Worm (Caenorhabditis elegans): ENCODE results near the gene srt-12.
"Not testable (repeated sequence)": the region's sequence is repeated elsewhere in the genome, so short reads cannot be mapped to it uniquely, and the experiment has no call there.

Gene srt-12

DNA sequence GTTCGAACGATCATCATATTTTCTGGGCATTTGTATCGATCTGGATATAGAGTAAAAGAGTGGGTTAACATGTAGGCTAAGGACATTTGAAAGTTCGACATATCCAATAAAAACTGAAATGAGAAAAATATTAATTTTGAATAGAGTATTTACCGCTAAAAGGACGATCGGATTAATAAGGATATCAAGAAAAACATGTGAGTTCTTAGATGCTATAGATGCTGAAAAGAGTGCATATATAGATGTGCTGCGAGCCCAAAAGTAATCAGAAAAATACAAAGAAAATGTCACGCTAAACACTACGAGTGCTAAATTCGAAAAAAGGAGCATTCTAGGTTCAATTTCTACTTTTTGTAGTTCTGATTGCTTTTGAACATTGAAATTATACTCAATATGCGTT lies at the start of gene srt-12:
TSS of gene srt-12 (minus strand) at position 101 of the 400 bp plus-strand sequence.
- TF ChIP-seq scrt-1 (GFP tag; IDR thresholded peaks at IDR 0.05) (no peak), ceh-13 (GFP tag; optimal IDR thresholded peaks at IDR 0.05) (no peak), B0310.2 (tag; optimal IDR thresholded peaks at IDR 0.05) (no peak), ama-1 (optimal IDR thresholded peaks at IDR 0.05) (no peak), hmbx-1 (tag; optimal IDR thresholded peaks at IDR 0.05) (no peak), tbx-37 (GFP tag; conservative IDR thresholded peaks at IDR 0.05) (no peak), pes-1 (GFP tag; IDR thresholded peaks at IDR 0.05) (no peak), F13C5.2 (tag; optimal IDR thresholded peaks at IDR 0.05) (no peak)

DNA sequence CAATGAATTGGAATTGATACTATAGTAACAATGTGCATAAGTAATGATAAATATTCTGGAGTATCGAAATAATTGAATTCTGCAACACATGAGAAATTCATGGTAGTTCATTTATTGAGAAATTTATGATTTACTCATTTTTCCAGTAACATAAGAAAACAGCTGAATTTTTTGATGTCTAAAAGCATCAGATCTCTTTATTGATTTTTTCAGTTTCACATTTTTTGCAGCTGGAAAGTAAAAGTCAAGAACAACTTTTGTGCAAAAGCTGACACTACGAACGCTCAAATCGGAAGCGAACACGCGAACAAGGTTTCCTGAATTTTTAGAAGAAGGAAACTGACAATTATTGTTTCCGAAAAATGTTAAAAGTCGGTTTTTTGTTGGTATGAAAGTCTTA lies 47.8 kb upstream of the srt-12 start, which contains the start of gene srh-193:
TSS of gene srh-193 (minus strand) at position 101 of the 400 bp plus-strand sequence.
- TF ChIP-seq tbx-11 (GFP tag; IDR thresholded peaks at IDR 0.05); scrt-1 (GFP tag; IDR thresholded peaks at IDR 0.05); sea-1 (GFP tag; conservative IDR thresholded peaks at IDR 0.05): not testable (repeated sequence)

DNA sequence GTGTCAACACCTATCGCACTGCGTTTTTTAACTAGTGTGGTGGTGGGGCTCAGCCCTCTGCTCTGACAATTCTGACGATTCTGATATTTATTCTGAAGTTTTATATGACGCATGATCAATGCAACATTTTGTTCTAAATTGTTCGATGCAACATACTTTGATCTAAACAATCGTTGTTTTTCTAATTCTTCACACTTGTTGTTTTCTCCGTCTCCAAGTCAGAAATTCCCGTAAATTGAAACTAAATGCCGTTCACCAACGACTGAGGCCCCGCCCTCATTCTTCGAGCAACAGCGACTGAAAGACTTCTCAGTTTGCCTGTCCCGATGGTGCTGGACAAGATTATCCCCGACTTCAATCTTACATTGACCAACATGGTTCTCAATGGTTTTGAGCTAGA lies 42.4 kb upstream of the srt-12 start, which contains the start of gene srt-19:
TSS of gene srt-19 (plus strand) at position 301 of the 400 bp plus-strand sequence.
- TF ChIP-seq tbx-11 (GFP tag; IDR thresholded peaks at IDR 0.05); tra-4 (tag; optimal IDR thresholded peaks at IDR 0.05); ceh-13 (GFP tag; optimal IDR thresholded peaks at IDR 0.05): not testable (repeated sequence)

DNA sequence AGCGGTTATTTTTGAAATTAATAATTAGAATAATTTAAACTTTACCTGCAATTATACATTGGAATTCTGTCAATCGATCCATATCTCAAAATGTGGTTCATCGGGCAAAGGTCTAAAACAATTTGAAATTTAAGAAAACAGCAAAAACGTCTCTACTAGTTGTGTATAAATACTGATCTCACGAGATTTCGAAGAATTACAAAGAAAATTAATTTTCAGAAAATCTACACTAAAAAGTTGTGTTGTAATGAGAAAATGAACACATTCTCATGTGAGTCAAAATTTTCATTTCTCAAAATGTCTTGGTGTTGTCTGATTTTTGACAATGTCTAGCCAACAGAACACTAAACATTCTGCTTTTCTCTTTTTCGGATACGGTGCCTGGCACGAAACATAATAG lies 39.4 kb upstream of the srt-12 start, which contains the start of gene srt-37:
TSS of gene srt-37 (minus strand) at position 101 of the 400 bp plus-strand sequence.
- not testable (repeated sequence) for TF ChIP-seq ets-7 (tag; optimal IDR thresholded peaks at IDR 0.05); B0310.2 (tag; optimal IDR thresholded peaks at IDR 0.05); tbx-37 (GFP tag; conservative IDR thresholded peaks at IDR 0.05)

DNA sequence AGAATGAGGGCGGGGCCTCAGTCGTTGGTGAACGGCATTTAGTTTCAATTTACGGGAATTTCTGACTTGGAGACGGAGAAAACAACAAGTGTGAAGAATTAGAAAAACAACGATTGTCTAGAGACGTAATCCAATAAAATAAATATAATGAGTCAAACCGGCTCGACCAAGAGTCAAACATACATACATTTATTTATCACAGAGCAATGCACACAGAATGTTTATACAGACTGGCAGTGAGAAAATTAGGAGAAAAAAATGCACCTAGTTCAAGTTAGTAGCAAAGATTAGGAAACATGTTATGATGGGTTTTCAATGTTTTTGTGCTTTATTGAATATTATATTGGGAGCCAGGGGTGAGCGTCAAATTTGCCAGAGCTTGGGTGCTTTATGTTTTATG lies 36.4 kb upstream of the srt-12 start, which contains the start of gene srt-20:
TSS of gene srt-20 (minus strand) at position 101 of the 400 bp plus-strand sequence.
- not testable (repeated sequence) for TF ChIP-seq tra-4, hnd-1, aly-1 (tag; optimal IDR thresholded peaks at IDR 0.05)

DNA sequence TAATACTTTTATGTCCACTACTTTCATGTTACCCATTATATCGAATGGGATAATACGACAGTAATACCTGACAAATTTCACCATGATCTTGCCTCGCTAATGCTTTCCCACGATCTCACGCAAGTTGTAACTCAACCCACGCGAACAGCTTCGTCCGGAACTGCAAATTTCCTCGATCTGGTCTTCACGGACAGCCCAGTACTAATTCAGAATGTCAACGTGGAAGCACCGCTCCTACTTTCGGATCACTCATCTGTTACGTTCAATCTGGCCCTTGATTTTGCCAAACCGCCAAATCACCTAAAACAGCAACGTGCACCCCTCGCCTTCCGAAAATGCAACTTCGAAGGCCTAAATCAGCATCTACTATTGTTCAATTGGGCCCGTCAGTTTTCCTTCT lies 31.0 kb upstream of the srt-12 start:
- no peak for TF ChIP-seq flt-1 (GFP tag; IDR thresholded peaks at IDR 0.05)
- no peak for TF ChIP-seq tra-4 (tag; optimal IDR thresholded peaks at IDR 0.05)
- TF ChIP-seq tbx-11 (GFP tag; IDR thresholded peaks at IDR 0.05): no peak
- TF ChIP-seq tbx-37 (GFP tag; conservative IDR thresholded peaks at IDR 0.05): no peak
- TF ChIP-seq aly-1 (tag; optimal IDR thresholded peaks at IDR 0.05): no peak
- TF ChIP-seq ama-1 (optimal IDR thresholded peaks at IDR 0.05): no peak
- no peak for TF ChIP-seq ceh-36 (tag; optimal IDR thresholded peaks at IDR 0.05)
- TF ChIP-seq ceh-13 (GFP tag; optimal IDR thresholded peaks at IDR 0.05): no peak

DNA sequence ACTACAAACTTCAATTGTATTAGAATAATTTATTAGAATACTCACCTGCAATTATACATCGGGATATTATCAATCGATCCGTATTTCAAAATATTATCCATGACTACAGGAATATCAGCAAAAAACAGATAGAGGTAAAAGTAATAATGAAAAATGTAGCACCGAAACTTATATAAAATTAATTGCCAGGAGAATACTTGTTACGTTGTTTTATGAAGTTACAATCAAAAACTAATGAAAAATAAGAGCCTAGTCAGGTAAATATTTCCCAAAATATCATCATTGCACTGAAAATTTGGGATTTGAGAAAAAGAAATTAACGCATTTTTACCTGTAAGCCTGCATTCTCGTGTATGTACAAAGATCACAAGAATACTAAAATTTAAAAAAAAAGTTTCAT lies 28.9 kb upstream of the srt-12 start, which contains the start of gene srt-38:
TSS of gene srt-38 (minus strand) at position 101 of the 400 bp plus-strand sequence.
- not testable (repeated sequence) for TF ChIP-seq hmg-4 (GFP tag; optimal IDR thresholded peaks at IDR 0.05); aly-1 (tag; optimal IDR thresholded peaks at IDR 0.05); hmbx-1 (tag; optimal IDR thresholded peaks at IDR 0.05)

DNA sequence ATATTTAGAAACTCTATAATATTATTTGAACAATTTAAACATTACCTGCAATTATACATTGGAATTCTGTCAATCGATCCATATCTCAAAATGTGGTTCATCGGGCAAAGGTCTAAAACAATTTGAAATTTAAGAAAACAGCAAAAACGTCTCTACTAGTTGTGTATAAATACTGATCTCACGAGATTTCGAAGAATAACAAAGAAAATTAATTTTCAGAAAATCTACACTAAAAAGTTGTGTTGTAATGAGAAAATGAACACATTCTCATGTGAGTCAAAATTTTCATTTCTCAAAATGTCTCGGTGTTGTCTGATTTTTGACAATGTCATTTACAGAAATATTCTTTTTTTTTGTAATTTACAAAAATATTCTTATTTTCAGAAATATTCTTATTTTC lies 25.9 kb upstream of the srt-12 start, which contains the start of gene srt-36:
TSS of gene srt-36 (minus strand) at position 101 of the 400 bp plus-strand sequence.
- TF ChIP-seq sea-1 (GFP tag; conservative IDR thresholded peaks at IDR 0.05); pes-1 (GFP tag; IDR thresholded peaks at IDR 0.05); ama-1 (optimal IDR thresholded peaks at IDR 0.05): not testable (repeated sequence)

DNA sequence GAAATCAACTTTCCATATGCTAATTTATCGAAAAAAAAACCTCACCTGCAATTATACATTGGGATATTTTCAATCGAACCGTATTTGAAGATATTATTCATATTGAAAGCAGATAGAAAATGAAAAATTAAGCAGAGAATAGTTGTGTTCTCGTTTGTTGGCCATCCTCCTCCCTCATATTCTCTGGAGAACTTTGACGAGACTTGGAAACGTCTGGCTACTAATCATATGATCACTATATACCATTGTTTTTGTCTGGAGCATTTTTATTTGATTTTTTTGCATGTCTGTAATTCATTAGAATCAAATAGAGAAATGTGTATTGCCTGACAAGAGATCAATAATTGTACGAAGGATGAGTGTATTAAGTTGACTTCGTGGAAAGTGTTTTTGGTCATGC lies 22.2 kb upstream of the srt-12 start, which contains the start of gene srt-35:
TSS of gene srt-35 (minus strand) at position 101 of the 400 bp plus-strand sequence.
- TF ChIP-seq B0310.2 (tag; optimal IDR thresholded peaks at IDR 0.05) (no peak), ets-7 (tag; optimal IDR thresholded peaks at IDR 0.05) (no peak), hmg-4 (GFP tag; optimal IDR thresholded peaks at IDR 0.05) (no peak), sea-1 (GFP tag; conservative IDR thresholded peaks at IDR 0.05) (no peak), hmbx-1 (tag; optimal IDR thresholded peaks at IDR 0.05) (no peak), ceh-36 (tag; optimal IDR thresholded peaks at IDR 0.05) (no peak), flt-1 (GFP tag; IDR thresholded peaks at IDR 0.05) (no peak), ama-1 (optimal IDR thresholded peaks at IDR 0.05) (no peak), tbx-37 (GFP tag; conservative IDR thresholded peaks at IDR 0.05) (no peak), aly-1 (tag; optimal IDR thresholded peaks at IDR 0.05) (no peak), tbx-11 (GFP tag; IDR thresholded peaks at IDR 0.05) (no peak), scrt-1 (GFP tag; IDR thresholded peaks at IDR 0.05) (no peak), pes-1 (GFP tag; IDR thresholded peaks at IDR 0.05) (no peak), ceh-13 (GFP tag; optimal IDR thresholded peaks at IDR 0.05) (no peak), tra-4 (tag; optimal IDR thresholded peaks at IDR 0.05) (no peak), F13C5.2 (tag; optimal IDR thresholded peaks at IDR 0.05) (no peak), hnd-1 (tag; optimal IDR thresholded peaks at IDR 0.05) (no peak)
